Fruit fly (Drosophila melanogaster) whole organism, pupa: ENCODE results near the gene CG2260.

Experiments
- CG10348 ChIP-seq: fragments of 200-800 bp; sonication (Bioruptor generic); IDR thresholded peaks from 2 replicates; pipeline ENCODE4 v1.3.6; 2022; ENCODE audit warnings: missing biosample characterization, missing genetic modification characterization
- CG12605 ChIP-seq: fragments of 200-800 bp; sonication (Bioruptor generic); IDR thresholded peaks from 2 replicates; pipeline ENCODE4 v1.3.6; 2022; ENCODE audit warnings: missing biosample characterization, missing genetic modification characterization
- CG13204 ChIP-seq: fragments of 200-800 bp; sonication (Bioruptor generic); optimal IDR thresholded peaks from 2 replicates; lab custom pipeline; 2018; ENCODE audit warnings: missing biosample characterization, mild to moderate bottlenecking, missing genetic modification characterization, moderate library complexity
- CG14655 ChIP-seq: fragments of 200-800 bp; sonication (Bioruptor generic); optimal IDR thresholded peaks from 3 replicates; lab custom pipeline; 2017; ENCODE audit warnings: mild to moderate bottlenecking, missing biosample characterization, missing genetic modification reagents, missing genetic modification characterization
- CG15710 ChIP-seq: fragments of 200-800 bp; sonication (Bioruptor generic); optimal IDR thresholded peaks from 2 replicates; lab custom pipeline; 2018; ENCODE audit warnings: missing biosample characterization, mild to moderate bottlenecking, missing genetic modification characterization, moderate library complexity
- CG4496 ChIP-seq: fragments of 200-800 bp; sonication (Bioruptor generic); IDR thresholded peaks from 3 replicates; pipeline ENCODE4 v1.3.6; 2022; ENCODE audit warnings: missing biosample characterization, missing genetic modification characterization
- CG8159 ChIP-seq: fragments of 200-800 bp; sonication (Bioruptor generic); optimal IDR thresholded peaks from 3 replicates; lab custom pipeline; 2018; ENCODE audit warnings: missing biosample characterization, mild to moderate bottlenecking, missing genetic modification characterization, moderate library complexity
- EcR ChIP-seq: fragments of 200-800 bp; sonication (Bioruptor generic); optimal IDR thresholded peaks from 3 replicates; lab custom pipeline; 2019; ENCODE audit warnings: missing biosample characterization, missing genetic modification characterization, mild to moderate bottlenecking, moderate library complexity, missing genetic modification reagents
- Ets98B ChIP-seq: fragments of 200-800 bp; sonication (Bioruptor generic); IDR thresholded peaks from 2 replicates; pipeline ENCODE4 v1.3.6; 2022; ENCODE audit warnings: missing biosample characterization, missing genetic modification characterization
- Pif1B ChIP-seq: fragments of 200-800 bp; sonication (Bioruptor generic); optimal IDR thresholded peaks from 3 replicates; lab custom pipeline; 2016; ENCODE audit warnings: missing biosample characterization, missing genetic modification characterization
- Snoo ChIP-seq: fragments of 200-800 bp; sonication (Bioruptor generic); optimal IDR thresholded peaks from 3 replicates; lab custom pipeline; 2017; ENCODE audit warnings: missing biosample characterization, mild to moderate bottlenecking, missing genetic modification characterization, inconsistent platforms
- fd96Ca ChIP-seq: fragments of 200-800 bp; sonication (Bioruptor generic); IDR thresholded peaks from 3 replicates; pipeline ENCODE4 v1.3.6; 2022; ENCODE audit warnings: missing biosample characterization, missing genetic modification characterization

- no peak for TF ChIP-seq EcR (GFP tag; lab: Kevin White, UChicago)
- TF ChIP-seq CG10348 (GFP tag; lab: Robert Waterston, UW), result no peak
- TF ChIP-seq CG4496 (GFP tag; lab: Robert Waterston, UW), result peak; percentile 79
- peak; percentile 83; the same call in 2 of the 3 replicates for TF ChIP-seq fd96Ca (GFP tag; lab: Robert Waterston, UW)
- TF ChIP-seq CG13204 (GFP tag; lab: Kevin White, UChicago), result no peak
- no peak for TF ChIP-seq CG14655 (GFP tag; lab: Kevin White, UChicago)
- TF ChIP-seq CG8159, result peak; percentile 71
- peak; percentile 72 for TF ChIP-seq Ets98B (GFP tag; lab: Robert Waterston, UW)
- TF ChIP-seq Snoo (tag; lab: Kevin White, UChicago), result peak; percentile 63
- TF ChIP-seq CG15710 (tag; lab: Kevin White, UChicago), result peak; percentile 78
- no peak for TF ChIP-seq CG12605 (GFP tag; lab: Robert Waterston, UW)
- TF ChIP-seq Pif1B (GFP tag; lab: Kevin White, UChicago), result no peak
These were observed 36.3 kb upstream of the CG2260 start, which contains the start of the genes Traf6 and GIIIspla2 for dm6 chrX:8157294-8157693.
